Fruit fly (Drosophila melanogaster): ENCODE data around the gene CG34301.
A peak's percentile ranks its signal among the peaks of the same experiment; 100 is the strongest.

dm6 chr3R:8801126-8801762, 28.0 kb downstream of the CG34301 start, which contains the start of the genes Pif1A, Pif1B and CCT7:
- no peak for TF ChIP-seq N (GFP tag; optimal IDR thresholded peaks at IDR 0.05)
- TF ChIP-seq GATAd (GFP tag; optimal IDR thresholded peaks at IDR 0.05), result no peak
- TF ChIP-seq lola (GFP tag; optimal IDR thresholded peaks at IDR 0.05), result no peak
- TF ChIP-seq Hnf4 (GFP tag; optimal IDR thresholded peaks at IDR 0.05), result peak; percentile 50
- TF ChIP-seq jim (GFP tag; optimal IDR thresholded peaks at IDR 0.05), result no peak
- TF ChIP-seq Myc (optimal IDR thresholded peaks at IDR 0.05), result peak; percentile 33
- TF ChIP-seq Dfd (GFP tag; optimal IDR thresholded peaks at IDR 0.05), result no peak
- TF ChIP-seq Jra (GFP tag; optimal IDR thresholded peaks at IDR 0.05), result peak; percentile 86
- TF ChIP-seq Abd-B (GFP tag; optimal IDR thresholded peaks at IDR 0.05), result no peak
- TF ChIP-seq h (GFP tag; optimal IDR thresholded peaks at IDR 0.05), result peak; percentile 43
- peak; percentile 29 for TF ChIP-seq psq (GFP tag; optimal IDR thresholded peaks at IDR 0.05)
- TF ChIP-seq usp (GFP tag; optimal IDR thresholded peaks at IDR 0.05), result no peak
- TF ChIP-seq Sp1 (GFP tag; optimal IDR thresholded peaks at IDR 0.05), result peak; percentile 5

All from whole organism, wandering third instar larva.